Worm (Caenorhabditis elegans) whole organism, young adult: ENCODE measurements around the gene F14D7.3.
"Not testable (repeated sequence)": the region's sequence is repeated elsewhere in the genome, so short reads cannot be mapped to it uniquely, and the experiment has no call there.

Experiments used
- B0019.2 ChIP-seq: fragments of 200-800 bp; sonication (Bioruptor generic); conservative IDR thresholded peaks from 2 replicates; pipeline ENCODE4 v1.3.6; 2022; ENCODE audit warnings: missing genetic modification reagents, missing genetic modification characterization, missing compliant biosample characterization
- D2030.7 ChIP-seq: fragments of 200-800 bp; sonication (Bioruptor generic); IDR thresholded peaks from 2 replicates; pipeline ENCODE4 v1.3.6; 2022; ENCODE audit warnings: missing genetic modification reagents, missing genetic modification characterization, missing compliant biosample characterization
- F33H1.4 ChIP-seq: fragments of 200-800 bp; sonication (Bioruptor generic); IDR thresholded peaks from 2 replicates; pipeline ENCODE4 v1.3.6; 2022; ENCODE audit warnings: missing genetic modification reagents, missing genetic modification characterization, missing compliant biosample characterization
- T07F8.4 ChIP-seq: sonication (generic microtip); optimal IDR thresholded peaks from 2 replicates; lab custom pipeline; 2016; ENCODE audit warnings: mild to moderate bottlenecking, missing genetic modification characterization, moderate library complexity, missing compliant biosample characterization
- Y79H2A.3 ChIP-seq: fragments of 200-800 bp; sonication (Bioruptor generic); conservative IDR thresholded peaks from 2 replicates; pipeline ENCODE4 v1.3.6; 2022; ENCODE audit warnings: missing genetic modification reagents, missing genetic modification characterization, missing compliant biosample characterization
- aptf-3 ChIP-seq: fragments of 200-800 bp; sonication (Bioruptor generic); IDR thresholded peaks from 2 replicates; pipeline ENCODE4 v1.3.6; 2022; ENCODE audit warnings: missing genetic modification characterization, missing compliant biosample characterization
- atf-7 ChIP-seq: sonication (generic microtip); optimal IDR thresholded peaks from 2 replicates; lab custom pipeline; 2017; ENCODE audit warnings: mild to moderate bottlenecking, missing genetic modification characterization, missing compliant biosample characterization
- attf-3 ChIP-seq: fragments of 200-800 bp; sonication (Bioruptor generic); conservative IDR thresholded peaks from 2 replicates; pipeline ENCODE4 v1.3.6; 2022; ENCODE audit warnings: missing genetic modification reagents, missing genetic modification characterization, missing compliant biosample characterization
- attf-6 ChIP-seq: fragments of 200-800 bp; sonication (Bioruptor generic); IDR thresholded peaks from 2 replicates; pipeline ENCODE4 v1.3.6; 2022; ENCODE audit warnings: missing genetic modification reagents, missing genetic modification characterization, missing compliant biosample characterization
- ccch-3 ChIP-seq: fragments of 200-800 bp; sonication (Bioruptor generic); optimal IDR thresholded peaks from 2 replicates; lab custom pipeline; 2018; ENCODE audit warnings: mild to moderate bottlenecking, missing genetic modification characterization, missing compliant biosample characterization
- ceh-27 ChIP-seq: fragments of 200-800 bp; sonication (Bioruptor generic); optimal IDR thresholded peaks from 2 replicates; lab custom pipeline; 2018; ENCODE audit warnings: mild to moderate bottlenecking, missing genetic modification characterization, moderate library complexity, missing compliant biosample characterization
- ceh-58 ChIP-seq: fragments of 200-800 bp; sonication (Bioruptor generic); IDR thresholded peaks from 2 replicates; pipeline ENCODE4 v1.3.6; 2022; ENCODE audit warnings: missing genetic modification characterization, missing compliant biosample characterization
- efl-1 ChIP-seq: fragments of 150-350 bp; optimal IDR thresholded peaks from 2 replicates; lab custom pipeline; 2014; ENCODE audit warnings: missing biosample characterization, missing genetic modification reagents, missing genetic modification characterization
- egl-44 ChIP-seq: fragments of 200-800 bp; sonication (Bioruptor generic); IDR thresholded peaks from 2 replicates; pipeline ENCODE4 v1.3.6; 2022; ENCODE audit warnings: missing genetic modification reagents, missing genetic modification characterization, missing compliant biosample characterization
- egrh-3 ChIP-seq: fragments of 200-800 bp; sonication (Bioruptor generic); IDR thresholded peaks from 2 replicates; pipeline ENCODE4 v1.3.6; 2022; ENCODE audit warnings: missing genetic modification reagents, missing genetic modification characterization, missing compliant biosample characterization
- ekl-4 ChIP-seq: fragments of 200-800 bp; sonication (Bioruptor generic); IDR thresholded peaks from 2 replicates; pipeline ENCODE4 v1.3.6; 2022; ENCODE audit warnings: missing genetic modification reagents, missing genetic modification characterization, missing compliant biosample characterization
- fkh-3 ChIP-seq: sonication (generic microtip); optimal IDR thresholded peaks from 2 replicates; lab custom pipeline; 2016; ENCODE audit warnings: mild to moderate bottlenecking, missing genetic modification characterization, missing compliant biosample characterization
- gei-17 ChIP-seq: fragments of 200-800 bp; sonication (Bioruptor generic); optimal IDR thresholded peaks from 2 replicates; lab custom pipeline; 2018; ENCODE audit warnings: mild to moderate bottlenecking, missing genetic modification characterization, missing compliant biosample characterization
- him-1 ChIP-seq: sonication (generic microtip); optimal IDR thresholded peaks from 2 replicates; lab custom pipeline; 2016; ENCODE audit warnings: missing genotype, missing genetic modification reagents, missing genetic modification characterization, missing compliant biosample characterization
- hsf-1 ChIP-seq: fragments of 200-800 bp; sonication (Bioruptor generic); IDR thresholded peaks from 2 replicates; pipeline ENCODE4 v1.3.6; 2022; ENCODE audit warnings: missing genetic modification reagents, missing genetic modification characterization, missing compliant biosample characterization
- lin-26 ChIP-seq: fragments of 200-800 bp; sonication (Bioruptor generic); IDR thresholded peaks from 2 replicates; pipeline ENCODE4 v1.3.6; 2022; ENCODE audit warnings: missing genetic modification reagents, missing genetic modification characterization, missing compliant biosample characterization
- lsl-1 ChIP-seq: fragments of 200-800 bp; sonication (Bioruptor generic); optimal IDR thresholded peaks from 2 replicates; lab custom pipeline; 2018; ENCODE audit warnings: mild to moderate bottlenecking, missing genetic modification characterization, moderate library complexity, missing compliant biosample characterization
- madf-10 ChIP-seq: sonication (generic microtip); optimal IDR thresholded peaks from 2 replicates; lab custom pipeline; 2016; ENCODE audit warnings: mild to moderate bottlenecking, missing genetic modification characterization, missing compliant biosample characterization
- madf-6 ChIP-seq: fragments of 200-800 bp; sonication (Bioruptor generic); IDR thresholded peaks from 2 replicates; pipeline ENCODE4 v1.3.6; 2022; ENCODE audit warnings: missing genetic modification reagents, missing genetic modification characterization, missing compliant biosample characterization
- mcd-1 ChIP-seq: fragments of 200-800 bp; sonication (Bioruptor generic); IDR thresholded peaks from 2 replicates; pipeline ENCODE4 v1.3.6; 2022; ENCODE audit warnings: missing genetic modification reagents, missing genetic modification characterization, missing compliant biosample characterization
- nfya-2 ChIP-seq: fragments of 200-800 bp; sonication (Bioruptor generic); IDR thresholded peaks from 2 replicates; pipeline ENCODE4 v1.3.6; 2022; ENCODE audit warnings: missing genetic modification reagents, missing genetic modification characterization, missing compliant biosample characterization
- nfyb-1 ChIP-seq: fragments of 200-800 bp; sonication (Bioruptor generic); IDR thresholded peaks from 2 replicates; pipeline ENCODE4 v1.3.6; 2022; ENCODE audit warnings: missing genetic modification reagents, missing genetic modification characterization, missing compliant biosample characterization
- nhr-120 ChIP-seq: fragments of 200-800 bp; sonication (Bioruptor generic); IDR thresholded peaks from 2 replicates; pipeline ENCODE4 v1.3.6; 2022; ENCODE audit warnings: missing genetic modification characterization, missing compliant biosample characterization
- rpc-1 ChIP-seq, 2 experiments: fragments of 150-350 bp in 1 of 2; sonication (generic microtip) in 1 of 2; optimal IDR thresholded peaks; 2 replicates each; lab custom pipeline; 2014 to 2018; ENCODE audit warnings: missing biosample characterization in 1 of 2, missing genetic modification characterization in 1 of 2, missing genetic modification reagents in 1 of 2, missing genotype in 1 of 2
- snpc-1.1 ChIP-seq: sonication (generic microtip); optimal IDR thresholded peaks from 2 replicates; lab custom pipeline; 2017; ENCODE audit warnings: missing genetic modification characterization, mild to moderate bottlenecking, missing compliant biosample characterization, antibody characterized with exemption, moderate library complexity, missing genotype, missing genetic modification reagents; ENCODE audit not compliant: insufficient read depth
- snpc-1.3 ChIP-seq: sonication (generic microtip); optimal IDR thresholded peaks from 2 replicates; lab custom pipeline; 2017; ENCODE audit warnings: missing genetic modification characterization, mild to moderate bottlenecking, missing compliant biosample characterization, antibody characterized with exemption, moderate library complexity, missing genotype, missing genetic modification reagents; ENCODE audit not compliant: insufficient read depth
- snpc-4 ChIP-seq, 5 experiments: fragments of 150-350 bp in 1 of 5; sonication (generic microtip) in 4 of 5; optimal IDR thresholded peaks; 2 replicates each; lab custom pipeline; 2014 to 2018; ENCODE audit warnings: missing genetic modification characterization in 5 of 5, missing biosample characterization in 3 of 5, antibody characterized with exemption in 2 of 5, mild to moderate bottlenecking in 2 of 5, missing compliant biosample characterization in 2 of 5, missing genotype in 2 of 5, moderate library complexity in 2 of 5, missing genetic modification reagents in 1 of 5
- tbp1 ChIP-seq: fragments of 200-800 bp; sonication (Bioruptor generic); optimal IDR thresholded peaks from 2 replicates; lab custom pipeline; 2018; ENCODE audit warnings: mild to moderate bottlenecking, missing genetic modification characterization, missing compliant biosample characterization
- xnd-1 ChIP-seq: sonication (generic microtip); optimal IDR thresholded peaks from 2 replicates; lab custom pipeline; 2016; ENCODE audit warnings: missing genotype, missing genetic modification reagents, missing genetic modification characterization, missing compliant biosample characterization
- zim-3 ChIP-seq: sonication (generic microtip); optimal IDR thresholded peaks from 2 replicates; lab custom pipeline; 2017; ENCODE audit warnings: mild to moderate bottlenecking, missing genetic modification characterization, moderate library complexity, missing compliant biosample characterization
- ztf-22 ChIP-seq: fragments of 200-800 bp; sonication (Bioruptor generic); optimal IDR thresholded peaks from 2 replicates; lab custom pipeline; 2018; ENCODE audit warnings: mild to moderate bottlenecking, missing genetic modification characterization, moderate library complexity, missing compliant biosample characterization
- ztf-6 ChIP-seq: fragments of 200-800 bp; sonication (Bioruptor generic); IDR thresholded peaks from 2 replicates; pipeline ENCODE4 v1.3.6; 2022; ENCODE audit warnings: missing genetic modification reagents, missing genetic modification characterization, missing compliant biosample characterization

F14D7.3 gene

DNA sequence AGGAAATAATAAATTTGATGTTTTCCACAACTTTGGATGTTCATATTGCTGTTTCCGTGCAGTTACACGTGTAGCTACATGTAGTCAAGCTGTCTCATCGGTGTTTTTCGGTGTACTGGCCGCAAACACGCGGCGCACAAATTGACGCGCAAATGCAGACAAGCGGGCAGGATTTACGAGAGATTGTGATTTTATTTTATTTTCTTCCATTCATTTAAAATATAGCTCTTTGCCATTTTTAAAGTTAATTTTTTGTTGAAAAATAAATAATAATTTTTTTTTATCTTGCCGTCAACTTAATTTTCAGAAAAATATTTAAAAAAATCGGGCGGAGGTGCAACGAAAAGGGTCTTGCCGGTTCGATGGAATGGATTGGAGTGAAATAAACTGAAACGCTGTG is 22.3 kb upstream of the F14D7.3 start, which contains the start of gene F40G12.7:
Gene F40G12.7 (plus strand): TSS at position 301 of the 400 bp plus-strand sequence.
- TF ChIP-seq gei-17 (GFP tag; lab: Kevin White, UChicago); ekl-4 (GFP tag; lab: Robert Waterston, UW); Y79H2A.3 (GFP tag; lab: Robert Waterston, UW): not testable (repeated sequence)

DNA sequence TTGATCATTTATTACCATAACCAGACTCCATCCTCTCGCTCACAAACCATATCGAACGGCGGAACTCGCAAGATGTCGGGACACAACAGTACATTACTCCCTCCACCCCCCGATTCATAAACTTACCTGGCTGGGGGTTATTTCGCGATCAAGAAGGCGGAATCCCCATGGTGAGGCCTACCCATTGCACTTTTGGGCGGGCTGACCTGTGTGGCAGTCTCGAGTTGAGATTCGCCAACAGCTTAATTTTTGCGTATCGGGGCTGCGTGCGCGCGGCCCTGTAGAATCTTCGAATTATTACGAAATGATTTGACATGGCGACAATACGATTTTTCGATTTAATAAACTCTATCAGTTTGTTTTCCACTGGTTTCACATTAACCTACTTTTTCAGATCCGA is 19.1 kb upstream of the F14D7.3 start:
- peak; percentile 87 for TF ChIP-seq him-1 (tag; lab: Kevin White, UChicago)
- peak; percentile 25; the same call in 1 of the 2 replicates for TF ChIP-seq F33H1.4 (GFP tag; lab: Robert Waterston, UW)
- peak; percentile 90 for TF ChIP-seq snpc-1.1 (tag; lab: Kevin White, UChicago)
- TF ChIP-seq snpc-4 (GFP tag; optimal IDR thresholded peaks at IDR 0.05; lab: Kevin White, UChicago): peak; percentile 78
- peak; percentile 68 to 93 (median 85) for TF ChIP-seq snpc-4 (tag; optimal IDR thresholded peaks at IDR 0.05; lab: Kevin White, UChicago)
- TF ChIP-seq hsf-1 (GFP tag; lab: Robert Waterston, UW): 0 out of 2 replicates have a peak, but pooled peaks have one; percentile 23
- TF ChIP-seq attf-6 (GFP tag; lab: Robert Waterston, UW): peak; percentile 87; the same call in 1 of the 2 replicates
- peak; percentile 53; the same call in 1 of the 2 replicates for TF ChIP-seq lin-26 (GFP tag; lab: Robert Waterston, UW)
- TF ChIP-seq B0019.2 (GFP tag; lab: Robert Waterston, UW): 0 out of 2 replicates have a peak, but pooled peaks have one; percentile 19
- TF ChIP-seq madf-6 (GFP tag; lab: Robert Waterston, UW): peak; percentile 55
- peak; percentile 48 for TF ChIP-seq D2030.7 (GFP tag; lab: Robert Waterston, UW)
- peak; percentile 43 for TF ChIP-seq snpc-1.3 (tag; lab: Kevin White, UChicago)
- TF ChIP-seq lsl-1 (GFP tag; lab: Kevin White, UChicago): peak; percentile 19
- peak; percentile 51 for TF ChIP-seq tbp1 (GFP tag; lab: Kevin White, UChicago)
- peak; percentile 52 for TF ChIP-seq mcd-1

DNA sequence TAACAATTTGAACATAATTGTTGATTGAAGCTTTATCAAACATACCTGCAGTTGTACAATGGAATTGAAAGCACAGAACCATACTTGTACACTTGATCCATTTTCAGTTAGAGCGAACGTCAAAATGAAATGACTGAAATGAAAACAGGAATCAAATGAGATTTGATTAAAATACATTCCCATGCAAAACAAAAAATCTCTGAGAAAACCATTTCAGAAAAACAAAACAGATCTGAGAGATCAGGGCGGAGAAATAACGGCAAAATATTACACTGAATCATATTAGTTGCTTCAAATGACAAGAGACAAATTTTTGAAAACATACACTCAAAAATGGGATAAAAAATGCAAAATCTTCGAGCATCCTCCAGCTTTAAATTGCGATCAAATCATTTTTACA is 16.8 kb upstream of the F14D7.3 start, which contains the start of gene srt-33:
Gene srt-33 (minus strand): TSS at position 101 of the 400 bp plus-strand sequence.
- no peak for TF ChIP-seq rpc-1 (optimal IDR thresholded peaks at IDR 0.05; lab: Kevin White, UChicago)
- no peak for TF ChIP-seq rpc-1 (tag; optimal IDR thresholded peaks at IDR 0.05; lab: Kevin White, UChicago)
- TF ChIP-seq aptf-3 (GFP tag; lab: Robert Waterston, UW): no peak
- no peak for TF ChIP-seq egl-44 (GFP tag; lab: Robert Waterston, UW)
- no peak for TF ChIP-seq madf-10 (tag; lab: Kevin White, UChicago)
- no peak for TF ChIP-seq ztf-6 (GFP tag; lab: Robert Waterston, UW)
- no peak for TF ChIP-seq snpc-1.1 (tag; lab: Kevin White, UChicago)
- TF ChIP-seq egrh-3 (GFP tag; lab: Robert Waterston, UW): no peak
- TF ChIP-seq zim-3 (tag; lab: Kevin White, UChicago): no peak
- TF ChIP-seq lin-26 (GFP tag; lab: Robert Waterston, UW): no peak
- TF ChIP-seq xnd-1 (tag; lab: Kevin White, UChicago): no peak
- no peak for TF ChIP-seq T07F8.4 (tag; lab: Kevin White, UChicago)
- TF ChIP-seq ceh-27 (GFP tag; lab: Kevin White, UChicago): no peak
- no peak for TF ChIP-seq ztf-22
- no peak for TF ChIP-seq ekl-4 (GFP tag; lab: Robert Waterston, UW)

DNA sequence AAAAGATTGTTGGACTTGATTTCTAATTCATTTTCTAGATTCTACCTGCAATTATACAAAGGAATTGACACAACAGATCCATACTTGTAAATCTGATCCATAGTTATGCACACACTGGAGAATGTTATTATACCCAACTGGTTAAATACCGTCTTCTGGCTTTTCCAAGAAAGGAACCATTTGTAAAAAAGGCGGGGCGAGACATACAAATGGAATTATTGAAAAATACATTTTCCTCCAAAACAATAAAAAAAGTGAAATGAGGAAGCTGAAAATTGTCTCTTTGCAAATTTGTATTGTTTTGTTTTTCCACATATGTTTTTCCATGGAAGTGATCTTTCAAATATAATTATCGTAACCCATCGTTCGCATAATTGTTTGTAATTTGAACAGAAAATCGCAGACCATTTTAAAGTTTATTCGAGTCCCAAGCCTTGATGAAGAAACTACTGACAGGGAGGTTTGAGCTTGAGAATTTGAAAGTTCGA is 14.3 kb upstream of the F14D7.3 start, which contains the start of the genes srt-74 and F40G12.9:
Gene srt-74 (minus strand): TSS at position 101 of the 488 bp plus-strand sequence.
Gene F40G12.9 (plus strand): TSS at position 438 of the 488 bp plus-strand sequence.
- TF ChIP-seq attf-3 (no peak), ztf-22 (no peak), fkh-3 (no peak), lin-26 (GFP tag; lab: Robert Waterston, UW) (no peak), ccch-3 (GFP tag; lab: Kevin White, UChicago) (no peak), nfyb-1 (GFP tag; lab: Robert Waterston, UW) (no peak), xnd-1 (tag; lab: Kevin White, UChicago) (no peak), nhr-120 (no peak), ceh-58 (GFP tag; lab: Robert Waterston, UW) (no peak), atf-7 (tag; lab: Kevin White, UChicago) (no peak), efl-1 (no peak), nfya-2 (GFP tag; lab: Robert Waterston, UW) (no peak)
- TF ChIP-seq, all 124 proteins: peak for 0
